Fruit fly (Drosophila melanogaster): ENCODE data around the gene CG31140.

The CG31140 gene

dm6 chr3R:23962781-23963222 is at the start of gene CG31140 (continued):
- no peak for TF ChIP-seq Sox15 (GFP tag; optimal IDR thresholded peaks at IDR 0.05)
- TF ChIP-seq fkh (GFP tag; optimal IDR thresholded peaks at IDR 0.05): no peak
- peak; percentile 23 for TF ChIP-seq Sox102F (GFP tag; optimal IDR thresholded peaks at IDR 0.05)
- TF ChIP-seq CG32006 (GFP tag; optimal IDR thresholded peaks at IDR 0.05): no peak
- peak; percentile 48; the same call in 2 of the 3 replicates for TF ChIP-seq CG8119 (GFP tag; IDR thresholded peaks at IDR 0.05)
- no peak for TF ChIP-seq vri (GFP tag; optimal IDR thresholded peaks at IDR 0.05)
- TF ChIP-seq ss (GFP tag; optimal IDR thresholded peaks at IDR 0.05): peak; percentile 25 to 65

- TF ChIP-seq Eip93F (GFP tag; optimal IDR thresholded peaks at IDR 0.05): peak; percentile 16
- TF ChIP-seq dac (GFP tag; optimal IDR thresholded peaks at IDR 0.05): no peak
These were observed 48.5 kb upstream of the CG31140 start for dm6 chr3R:23914415-23915041.

dm6 chr3R:23915042-23915428 is 47.9 kb upstream of the CG31140 start:
- TF ChIP-seq Smox (GFP tag; optimal IDR thresholded peaks at IDR 0.05): peak; percentile 94
- TF ChIP-seq spab (GFP tag; optimal IDR thresholded peaks at IDR 0.05): peak; percentile 96
- TF ChIP-seq Blimp-1 (GFP tag; optimal IDR thresholded peaks at IDR 0.05): peak; percentile 74
- peak; percentile 83 for TF ChIP-seq Eip93F (GFP tag; optimal IDR thresholded peaks at IDR 0.05)
- TF ChIP-seq dac (GFP tag; optimal IDR thresholded peaks at IDR 0.05): peak; percentile 21
- peak; percentile 96 for TF ChIP-seq topi (GFP tag; optimal IDR thresholded peaks at IDR 0.05)
- no peak for TF ChIP-seq Hr38 (GFP tag; optimal IDR thresholded peaks at IDR 0.05)
- TF ChIP-seq CG3032 (tag; optimal IDR thresholded peaks at IDR 0.05): peak; percentile 97
- TF ChIP-seq Ets96B (tag; optimal IDR thresholded peaks at IDR 0.05): peak; percentile 98
- TF ChIP-seq CG32006 (GFP tag; optimal IDR thresholded peaks at IDR 0.05): peak; percentile 71
- peak; percentile 95 for TF ChIP-seq net (GFP tag; optimal IDR thresholded peaks at IDR 0.05)
- TF ChIP-seq svp (GFP tag): peak; percentile 99
- peak; percentile 64 for TF ChIP-seq Gug (GFP tag; IDR thresholded peaks at IDR 0.05)
- peak; percentile 63 for TF ChIP-seq Hr4 (GFP tag; optimal IDR thresholded peaks at IDR 0.05)
- peak; percentile 72 for TF ChIP-seq Lpt (GFP tag; optimal IDR thresholded peaks at IDR 0.05)
- peak; percentile 94 for TF ChIP-seq CG6808 (GFP tag; optimal IDR thresholded peaks at IDR 0.05)
- TF ChIP-seq fkh (GFP tag; optimal IDR thresholded peaks at IDR 0.05): no peak
- peak; percentile 95 for TF ChIP-seq fd59A (GFP tag; optimal IDR thresholded peaks at IDR 0.05)
- peak; percentile 97 for TF ChIP-seq CG3919 (GFP tag; optimal IDR thresholded peaks at IDR 0.05)
- TF ChIP-seq acj6 (GFP tag; optimal IDR thresholded peaks at IDR 0.05): peak; percentile 97
- TF ChIP-seq eg (GFP tag; IDR thresholded peaks at IDR 0.05): peak; percentile 57; the same call in 2 of the 3 replicates
- TF ChIP-seq CG7368 (GFP tag; optimal IDR thresholded peaks at IDR 0.05): peak; percentile 96
- TF ChIP-seq CG10631 (GFP tag; optimal IDR thresholded peaks at IDR 0.05): peak; percentile 96
- TF ChIP-seq CG8319 (GFP tag; optimal IDR thresholded peaks at IDR 0.05): peak; percentile 94
- TF ChIP-seq pdm3 (GFP tag; optimal IDR thresholded peaks at IDR 0.05): peak; percentile 95
- peak; percentile 94 for TF ChIP-seq lz (GFP tag; optimal IDR thresholded peaks at IDR 0.05)
- peak; percentile 98 for TF ChIP-seq CG10669 (GFP tag; optimal IDR thresholded peaks at IDR 0.05)
- TF ChIP-seq CG9139 (GFP tag; optimal IDR thresholded peaks at IDR 0.05): peak; percentile 91
- peak; percentile 95 for TF ChIP-seq Sox15 (GFP tag; optimal IDR thresholded peaks at IDR 0.05)
- TF ChIP-seq salr (GFP tag; optimal IDR thresholded peaks at IDR 0.05): peak; percentile 82 to 95
- peak; percentile 95 for TF ChIP-seq CG6163 (GFP tag; IDR thresholded peaks at IDR 0.05)
- TF ChIP-seq CG6276 (GFP tag; optimal IDR thresholded peaks at IDR 0.05): no peak
- peak; percentile 91 for TF ChIP-seq Hr39 (GFP tag; optimal IDR thresholded peaks at IDR 0.05)
- peak; percentile 94 for TF ChIP-seq CG11902 (GFP tag; optimal IDR thresholded peaks at IDR 0.05)
- TF ChIP-seq CG1621 (tag; optimal IDR thresholded peaks at IDR 0.05): peak; percentile 95
- peak; percentile 92 for TF ChIP-seq CG31627 (GFP tag; optimal IDR thresholded peaks at IDR 0.05)
- peak; percentile 97 for TF ChIP-seq CG34406 (GFP tag; optimal IDR thresholded peaks at IDR 0.05)
- TF ChIP-seq dsx (GFP tag; optimal IDR thresholded peaks at IDR 0.05; ENCODE audit: poor library complexity, severe bottlenecking): peak; percentile 95
- peak; percentile 94 for TF ChIP-seq Sox102F (GFP tag; optimal IDR thresholded peaks at IDR 0.05)
- peak; percentile 96 for TF ChIP-seq OdsH (GFP tag; optimal IDR thresholded peaks at IDR 0.05)
- TF ChIP-seq cyc (GFP tag; optimal IDR thresholded peaks at IDR 0.05): peak; percentile 94
- TF ChIP-seq achi (GFP tag; optimal IDR thresholded peaks at IDR 0.05): peak; percentile 94
- peak; percentile 92 for TF ChIP-seq CG11762 (GFP tag; optimal IDR thresholded peaks at IDR 0.05; ENCODE audit: insufficient read depth)
